Worm (Caenorhabditis elegans): ENCODE data around the gene T18D3.5.

The T18D3.5 gene

ce11 chrX:12511384-12512007 is 47.9 kb downstream of the T18D3.5 start (continued):
- TF ChIP-seq dpl-1 (GFP tag; optimal IDR thresholded peaks at IDR 0.05) (no peak), nhr-237 (tag; optimal IDR thresholded peaks at IDR 0.05) (no peak), hlh-17 (GFP tag; optimal IDR thresholded peaks at IDR 0.05; ENCODE audit: borderline replicate concordance) (no peak), unc-62 (GFP tag; optimal IDR thresholded peaks at IDR 0.05) (no peak), nhr-71 (tag; optimal IDR thresholded peaks at IDR 0.05) (peak; percentile 11), jun-1 (tag; optimal IDR thresholded peaks at IDR 0.05) (no peak), grh-1 (GFP tag; IDR thresholded peaks at IDR 0.05) (no peak), zag-1 (tag; optimal IDR thresholded peaks at IDR 0.05) (no peak), ces-1 (GFP tag; optimal IDR thresholded peaks at IDR 0.05) (no peak), fkh-4 (tag; optimal IDR thresholded peaks at IDR 0.05; ENCODE audit: borderline replicate concordance) (no peak), unc-98 (GFP tag; IDR thresholded peaks at IDR 0.05) (no peak), fos-1 (tag; optimal IDR thresholded peaks at IDR 0.05) (no peak), sup-37 (GFP tag; optimal IDR thresholded peaks at IDR 0.05) (no peak), ceh-88 (GFP tag; IDR thresholded peaks at IDR 0.05) (no peak), snpc-4 (tag; optimal IDR thresholded peaks at IDR 0.05) (no peak), fkh-10 (GFP tag; optimal IDR thresholded peaks at IDR 0.05) (no peak), skn-1 (tag; optimal IDR thresholded peaks at IDR 0.05) (no peak), C16A3.4 (tag; optimal IDR thresholded peaks at IDR 0.05) (no peak), blmp-1 (tag; optimal IDR thresholded peaks at IDR 0.05) (no peak), ztf-11 (tag; optimal IDR thresholded peaks at IDR 0.05) (no peak), hpl-2 (GFP tag; optimal IDR thresholded peaks at IDR 0.05) (no peak), F16B12.6 (tag; optimal IDR thresholded peaks at IDR 0.05) (no peak), Y116A8C.19 (tag; optimal IDR thresholded peaks at IDR 0.05; ENCODE audit: borderline replicate concordance) (no peak), pqm-1 (tag; optimal IDR thresholded peaks at IDR 0.05) (no peak), isw-1 (GFP tag; IDR thresholded peaks at IDR 0.05) (no peak), ama-1 (optimal IDR thresholded peaks at IDR 0.05) (no peak), snu-23 (GFP tag; optimal IDR thresholded peaks at IDR 0.05) (peak; percentile 11), pax-3 (tag; optimal IDR thresholded peaks at IDR 0.05) (no peak), aha-1 (tag; optimal IDR thresholded peaks at IDR 0.05) (no peak), tbx-2 (tag; optimal IDR thresholded peaks at IDR 0.05) (no peak), rnt-1 (tag; optimal IDR thresholded peaks at IDR 0.05) (peak; percentile 25), alr-1 (tag; optimal IDR thresholded peaks at IDR 0.05; ENCODE audit: borderline replicate concordance) (no peak), mdl-1 (tag; optimal IDR thresholded peaks at IDR 0.05) (no peak), sptf-1 (tag; optimal IDR thresholded peaks at IDR 0.05) (no peak)

- TF ChIP-seq blmp-1 (tag; optimal IDR thresholded peaks at IDR 0.05) (no peak), unc-86 (tag; optimal IDR thresholded peaks at IDR 0.05) (peak; percentile 51), efl-1 (optimal IDR thresholded peaks at IDR 0.05) (no peak), efl-1 (GFP tag; optimal IDR thresholded peaks at IDR 0.05 in 1 of 2) (peak in 1 of 2 experiments; percentile 25), aly-2 (tag; optimal IDR thresholded peaks at IDR 0.05) (no peak), mep-1 (tag; optimal IDR thresholded peaks at IDR 0.05) (peak; percentile 13), mab-9 (GFP tag; IDR thresholded peaks at IDR 0.05) (no peak), nhr-71 (tag; optimal IDR thresholded peaks at IDR 0.05) (peak; percentile 22), nhr-237 (tag; optimal IDR thresholded peaks at IDR 0.05) (no peak), lin-14 (GFP tag; optimal IDR thresholded peaks at IDR 0.05) (peak; percentile 4), aha-1 (tag; optimal IDR thresholded peaks at IDR 0.05) (no peak), pqm-1 (tag; optimal IDR thresholded peaks at IDR 0.05) (no peak), nhr-84 (tag; optimal IDR thresholded peaks at IDR 0.05) (no peak), alr-1 (tag; optimal IDR thresholded peaks at IDR 0.05; ENCODE audit: borderline replicate concordance) (no peak), nhr-19 (GFP tag; conservative IDR thresholded peaks at IDR 0.05) (no peak), snu-23 (GFP tag; optimal IDR thresholded peaks at IDR 0.05) (no peak), nhr-85 (tag) (no peak), rnt-1 (tag; optimal IDR thresholded peaks at IDR 0.05) (no peak), mef-2 (tag; optimal IDR thresholded peaks at IDR 0.05) (no peak), dsc-1 (tag; optimal IDR thresholded peaks at IDR 0.05) (peak; percentile 74), ceh-82 (tag; optimal IDR thresholded peaks at IDR 0.05) (no peak)
Measured at ce11 chrX:12512472-12513137, 49.0 kb downstream of the T18D3.5 start.
